Worm (Caenorhabditis elegans) whole organism, L3 larva: ENCODE results near the gene Y55F3BR.2.

Source experiments
- R02D3.7 ChIP-seq: fragments of 150-350 bp; optimal IDR thresholded peaks from 2 replicates; lab custom pipeline; 2014; ENCODE audit warnings: missing biosample characterization, missing genetic modification characterization
- ZK546.5 ChIP-seq: sonication (generic microtip); optimal IDR thresholded peaks from 2 replicates; lab custom pipeline; 2017; ENCODE audit warnings: missing biosample characterization, missing genetic modification characterization
- aly-2 ChIP-seq: fragments of 150-350 bp; optimal IDR thresholded peaks from 2 replicates; lab custom pipeline; 2014; ENCODE audit warnings: missing biosample characterization, missing genetic modification characterization
- ama-1 ChIP-seq: fragments of 150-350 bp; optimal IDR thresholded peaks from 2 replicates; lab custom pipeline; 2018
- ceh-16 ChIP-seq: sonication (generic microtip); optimal IDR thresholded peaks from 2 replicates; lab custom pipeline; 2017; ENCODE audit warnings: missing biosample characterization, missing genetic modification characterization
- ceh-28 ChIP-seq: fragments of 150-350 bp; optimal IDR thresholded peaks from 2 replicates; lab custom pipeline; 2014; ENCODE audit warnings: missing biosample characterization, missing genetic modification reagents, missing genetic modification characterization
- ceh-82 ChIP-seq: fragments of 150-350 bp; optimal IDR thresholded peaks from 2 replicates; lab custom pipeline; 2014; ENCODE audit warnings: missing biosample characterization, missing genetic modification characterization
- ceh-9 ChIP-seq: sonication (generic microtip); optimal IDR thresholded peaks from 2 replicates; lab custom pipeline; 2018; ENCODE audit warnings: missing biosample characterization, missing genetic modification characterization
- daf-12 ChIP-seq: fragments of 150-350 bp; optimal IDR thresholded peaks from 2 replicates; lab custom pipeline; 2014; ENCODE audit warnings: missing biosample characterization, missing genetic modification reagents, missing genetic modification characterization
- egl-27 ChIP-seq: sonication (generic microtip); optimal IDR thresholded peaks from 4 replicates; lab custom pipeline; 2017; ENCODE audit warnings: missing biosample characterization, missing genetic modification reagents, missing genetic modification characterization
- egl-5 ChIP-seq: fragments of 150-350 bp; optimal IDR thresholded peaks from 2 replicates; lab custom pipeline; 2017; ENCODE audit warnings: missing biosample characterization, missing genetic modification reagents, missing genetic modification characterization, inconsistent platforms
- elt-1 ChIP-seq: fragments of 150-350 bp; optimal IDR thresholded peaks from 2 replicates; lab custom pipeline; 2014; ENCODE audit warnings: missing biosample characterization, missing genetic modification characterization
- elt-2 ChIP-seq: sonication (generic microtip); optimal IDR thresholded peaks from 2 replicates; lab custom pipeline; 2016; ENCODE audit warnings: missing genetic modification reagents, mild to moderate bottlenecking, missing genetic modification characterization, missing compliant biosample characterization
- elt-3 ChIP-seq, 3 experiments: fragments of 150-350 bp in 1 of 3; sonication (generic microtip) in 2 of 3; optimal IDR thresholded peaks; 2 replicates in 2 of 3; 4 replicates in 1 of 3; lab custom pipeline; 2014 to 2017; ENCODE audit warnings: missing biosample characterization in 3 of 3, missing genetic modification characterization in 3 of 3
- eor-1 ChIP-seq, 2 experiments: fragments of 150-350 bp; optimal IDR thresholded peaks; 2 replicates each; lab custom pipeline; 2014 to 2018; ENCODE audit warnings: missing biosample characterization in 2 of 2, missing genetic modification characterization in 2 of 2
- fkh-10 ChIP-seq: sonication (generic microtip); optimal IDR thresholded peaks from 2 replicates; lab custom pipeline; 2017; ENCODE audit warnings: missing biosample characterization, missing genetic modification reagents, missing genetic modification characterization
- fkh-2 ChIP-seq: fragments of 150-350 bp; optimal IDR thresholded peaks from 2 replicates; lab custom pipeline; 2014; ENCODE audit warnings: missing biosample characterization, missing genetic modification reagents, missing genetic modification characterization
- fos-1 ChIP-seq: fragments of 150-350 bp; optimal IDR thresholded peaks from 2 replicates; lab custom pipeline; 2014; ENCODE audit warnings: missing biosample characterization, missing genetic modification characterization
- hmg-11 ChIP-seq: sonication (generic microtip); optimal IDR thresholded peaks from 2 replicates; lab custom pipeline; 2016; ENCODE audit warnings: missing genetic modification characterization, missing compliant biosample characterization
- jun-1 ChIP-seq: fragments of 150-350 bp; optimal IDR thresholded peaks from 2 replicates; lab custom pipeline; 2014; ENCODE audit warnings: missing biosample characterization, missing genetic modification reagents, missing genetic modification characterization
- lin-15B ChIP-seq: fragments of 150-350 bp; optimal IDR thresholded peaks from 2 replicates; lab custom pipeline; 2014; ENCODE audit warnings: missing biosample characterization, missing genetic modification characterization
- lin-39 ChIP-seq: fragments of 150-350 bp; optimal IDR thresholded peaks from 2 replicates; lab custom pipeline; 2018; ENCODE audit warnings: missing biosample characterization, missing genetic modification reagents, missing genetic modification characterization
- lsy-12 ChIP-seq: sonication (generic microtip); optimal IDR thresholded peaks from 2 replicates; lab custom pipeline; 2016; ENCODE audit warnings: mild to moderate bottlenecking, missing genetic modification characterization, missing compliant biosample characterization
- mdl-1 ChIP-seq: fragments of 150-350 bp; optimal IDR thresholded peaks from 2 replicates; lab custom pipeline; 2014; ENCODE audit warnings: missing biosample characterization, missing genetic modification characterization
- mml-1 ChIP-seq: fragments of 150-350 bp; sonication (generic microtip); optimal IDR thresholded peaks from 3 replicates; lab custom pipeline; 2014; ENCODE audit warnings: missing biosample characterization, missing genetic modification characterization
- nfya-1 ChIP-seq: sonication (generic microtip); optimal IDR thresholded peaks from 2 replicates; lab custom pipeline; 2017; ENCODE audit warnings: missing genetic modification characterization, mild to moderate bottlenecking, missing compliant biosample characterization, antibody characterized with exemption, moderate library complexity; ENCODE audit not compliant: insufficient read depth
- nhr-11 ChIP-seq: fragments of 150-350 bp; optimal IDR thresholded peaks from 2 replicates; lab custom pipeline; 2014; ENCODE audit warnings: missing biosample characterization, missing genetic modification characterization
- nhr-12 ChIP-seq: fragments of 150-350 bp; optimal IDR thresholded peaks from 2 replicates; lab custom pipeline; 2014; ENCODE audit warnings: missing biosample characterization, missing genetic modification characterization
- nhr-23 ChIP-seq: fragments of 150-350 bp; optimal IDR thresholded peaks from 2 replicates; lab custom pipeline; 2014; ENCODE audit warnings: missing biosample characterization, missing genetic modification reagents, missing genetic modification characterization
- nhr-237 ChIP-seq: fragments of 150-350 bp; optimal IDR thresholded peaks from 2 replicates; lab custom pipeline; 2014; ENCODE audit warnings: missing biosample characterization, missing genetic modification characterization
- nhr-25 ChIP-seq: sonication (generic microtip); optimal IDR thresholded peaks from 2 replicates; lab custom pipeline; 2017; ENCODE audit warnings: missing biosample characterization, missing genetic modification characterization
- nhr-28 ChIP-seq: fragments of 150-350 bp; optimal IDR thresholded peaks from 2 replicates; lab custom pipeline; 2014; ENCODE audit warnings: missing biosample characterization, missing genetic modification characterization
- nhr-43 ChIP-seq: sonication (generic microtip); optimal IDR thresholded peaks from 2 replicates; lab custom pipeline; 2016; ENCODE audit warnings: mild to moderate bottlenecking, missing genetic modification characterization, missing compliant biosample characterization; ENCODE audit not compliant: poor library complexity, severe bottlenecking
- nhr-67 ChIP-seq: fragments of 150-350 bp; optimal IDR thresholded peaks from 2 replicates; lab custom pipeline; 2014; ENCODE audit warnings: missing biosample characterization, missing genetic modification characterization
- nhr-76 ChIP-seq: fragments of 150-350 bp; sonication (generic microtip); optimal IDR thresholded peaks from 5 replicates; lab custom pipeline; 2014; ENCODE audit warnings: missing biosample characterization, missing genetic modification characterization
- nhr-77 ChIP-seq: fragments of 150-350 bp; optimal IDR thresholded peaks from 2 replicates; lab custom pipeline; 2014; ENCODE audit warnings: missing biosample characterization, missing genetic modification characterization
- pha-4 ChIP-seq: fragments of 150-350 bp; optimal IDR thresholded peaks from 2 replicates; lab custom pipeline; 2014; ENCODE audit warnings: missing biosample characterization, missing genetic modification reagents, missing genetic modification characterization
- pqm-1 ChIP-seq: fragments of 150-350 bp; optimal IDR thresholded peaks from 2 replicates; lab custom pipeline; 2017; ENCODE audit warnings: missing biosample characterization, missing genetic modification characterization, inconsistent platforms
- sea-2 ChIP-seq: fragments of 150-350 bp; sonication (generic microtip); optimal IDR thresholded peaks from 4 replicates; lab custom pipeline; 2014; ENCODE audit warnings: missing biosample characterization, missing genetic modification reagents, missing genetic modification characterization
- skn-1 ChIP-seq: fragments of 150-350 bp; optimal IDR thresholded peaks from 2 replicates; lab custom pipeline; 2014; ENCODE audit warnings: missing biosample characterization, missing genetic modification characterization
- snpc-4 ChIP-seq: fragments of 150-350 bp; optimal IDR thresholded peaks from 2 replicates; lab custom pipeline; 2014; ENCODE audit warnings: missing biosample characterization, missing genetic modification characterization
- tbx-2 ChIP-seq: sonication (generic microtip); optimal IDR thresholded peaks from 2 replicates; lab custom pipeline; 2016; ENCODE audit warnings: mild to moderate bottlenecking, missing genetic modification characterization, missing compliant biosample characterization
- unc-39 ChIP-seq: sonication (generic microtip); optimal IDR thresholded peaks from 4 replicates; lab custom pipeline; 2017; ENCODE audit warnings: missing biosample characterization, missing genetic modification characterization
- unc-62 ChIP-seq: fragments of 150-350 bp; sonication (generic microtip); optimal IDR thresholded peaks from 4 replicates; lab custom pipeline; 2014; ENCODE audit warnings: missing biosample characterization, missing genetic modification reagents, missing genetic modification characterization
- ztf-11 ChIP-seq: fragments of 150-350 bp; optimal IDR thresholded peaks from 2 replicates; lab custom pipeline; 2014; ENCODE audit warnings: missing biosample characterization, missing genetic modification characterization
- ztf-4 ChIP-seq: fragments of 150-350 bp; optimal IDR thresholded peaks from 2 replicates; lab custom pipeline; 2014; ENCODE audit warnings: missing biosample characterization, missing genetic modification characterization

The Y55F3BR.2 gene

DNA sequence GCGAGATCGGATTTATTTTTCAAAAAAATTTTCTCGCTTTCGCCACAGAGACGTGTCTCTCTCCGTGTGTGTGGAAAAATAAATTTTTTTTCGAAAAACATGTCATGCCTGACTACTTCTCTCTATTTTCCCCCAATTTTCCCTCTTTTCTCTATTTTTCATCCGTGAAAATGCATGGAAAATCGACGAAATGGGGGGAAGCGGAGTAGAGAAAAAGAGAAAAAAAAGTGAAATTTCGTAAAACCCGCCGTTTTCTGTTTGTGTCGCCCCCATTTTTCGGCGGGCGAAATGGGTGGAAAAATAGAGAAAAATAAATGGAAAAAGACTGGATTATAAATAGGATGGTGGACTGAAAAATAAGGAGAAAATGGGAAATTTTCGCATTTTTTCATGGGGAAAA, 25.2 kb upstream of the Y55F3BR.2 start:
- TF ChIP-seq nhr-11 (tag; lab: Kevin White, UChicago) (no peak), ceh-28 (tag; lab: Kevin White, UChicago) (no peak), elt-2 (tag; lab: Kevin White, UChicago) (no peak), eor-1 (tag; optimal IDR thresholded peaks at IDR 0.05; lab: Kevin White, UChicago) (no peak), nhr-67 (tag; lab: Kevin White, UChicago) (no peak), lsy-12 (tag; lab: Kevin White, UChicago) (no peak), hmg-11 (tag; lab: Kevin White, UChicago) (peak; percentile 79), mml-1 (tag; lab: Kevin White, UChicago) (no peak), lin-15B (tag; lab: Kevin White, UChicago) (peak; percentile 7), skn-1 (tag; lab: Kevin White, UChicago) (no peak), fkh-10 (GFP tag; lab: Kevin White, UChicago) (no peak), pha-4 (no peak), nfya-1 (tag; lab: Kevin White, UChicago) (peak; percentile 12), nhr-237 (tag; lab: Kevin White, UChicago) (no peak), nhr-23 (peak; percentile 22), ceh-16 (tag; lab: Kevin White, UChicago) (no peak)

DNA sequence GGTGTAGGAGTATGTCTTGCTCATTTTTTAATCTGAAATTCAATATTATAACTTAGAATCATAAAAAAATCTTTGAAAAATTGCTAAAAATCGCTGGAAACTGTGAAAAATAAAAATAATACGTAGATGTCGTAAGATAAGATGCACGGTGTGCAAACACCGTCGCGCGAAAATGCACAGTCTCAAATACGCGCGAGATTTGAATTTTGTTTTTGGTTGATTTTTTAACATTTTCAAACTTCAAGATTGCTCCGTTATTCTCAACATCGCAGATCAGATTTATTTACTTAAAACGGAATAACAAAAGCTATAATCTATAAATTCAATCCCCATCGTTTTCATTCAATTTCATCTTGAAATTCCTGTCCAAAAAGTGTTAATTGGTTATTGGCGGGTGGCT, 16.6 kb upstream of the Y55F3BR.2 start, which contains the start of gene Y55F3BR.6:
Y55F3BR.6 (minus strand) TSS at position 32 of the 400 bp plus-strand sequence.
- TF ChIP-seq ama-1 (lab: Kevin White, UChicago) (no peak), snpc-4 (no peak), jun-1 (no peak), elt-2 (tag; lab: Kevin White, UChicago) (no peak), tbx-2 (tag; lab: Kevin White, UChicago) (no peak), egl-5 (tag; lab: Kevin White, UChicago) (no peak), ztf-11 (tag; lab: Kevin White, UChicago) (no peak), ceh-28 (tag; lab: Kevin White, UChicago) (no peak), ceh-82 (no peak), nhr-25 (tag; lab: Kevin White, UChicago) (no peak), R02D3.7 (tag; lab: Kevin White, UChicago) (no peak), lin-39 (tag; lab: Kevin White, UChicago) (no peak), elt-1 (tag; lab: Kevin White, UChicago) (no peak), sea-2 (GFP tag; lab: Kevin White, UChicago) (no peak), ztf-4 (no peak), daf-12 (no peak), nhr-12 (tag; lab: Kevin White, UChicago) (no peak), egl-27 (tag; lab: Kevin White, UChicago) (no peak)

DNA sequence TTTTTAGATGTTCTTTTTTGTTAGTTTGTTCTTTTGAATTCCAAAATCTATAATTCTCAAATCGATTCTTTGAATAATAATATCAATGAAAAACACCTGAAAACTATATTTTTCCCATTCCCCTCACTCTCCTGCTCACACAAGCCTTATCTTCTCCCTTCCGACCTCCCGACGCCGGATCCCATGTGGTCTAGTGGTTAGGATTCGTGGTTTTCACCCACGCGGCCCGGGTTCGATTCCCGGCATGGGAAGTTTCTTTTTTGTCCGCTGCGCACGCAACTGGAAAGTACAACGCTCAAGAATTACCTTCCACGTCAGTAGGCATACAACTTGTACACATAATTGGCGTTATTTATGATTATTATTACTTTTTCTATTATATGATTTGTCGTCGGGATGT, 16.1 kb upstream of the Y55F3BR.2 start:
- TF ChIP-seq nhr-237 (tag; lab: Kevin White, UChicago) (no peak), ama-1 (lab: Kevin White, UChicago) (no peak), pqm-1 (tag; lab: Kevin White, UChicago) (no peak), elt-3 (tag; optimal IDR thresholded peaks at IDR 0.05; lab: Kevin White, UChicago) (no peak), nhr-77 (tag; lab: Kevin White, UChicago) (no peak), tbx-2 (tag; lab: Kevin White, UChicago) (no peak), nhr-43 (tag; lab: Kevin White, UChicago) (no peak), daf-12 (no peak), pha-4 (peak; percentile 40), nfya-1 (tag; lab: Kevin White, UChicago) (peak; percentile 47), aly-2 (tag; lab: Kevin White, UChicago) (no peak), hmg-11 (tag; lab: Kevin White, UChicago) (peak; percentile 66), unc-62 (GFP tag; lab: Kevin White, UChicago) (no peak), nhr-12 (tag; lab: Kevin White, UChicago) (no peak), nhr-11 (tag; lab: Kevin White, UChicago) (no peak), jun-1 (no peak), elt-2 (tag; lab: Kevin White, UChicago) (no peak), ZK546.5 (tag; lab: Kevin White, UChicago) (no peak), nhr-67 (tag; lab: Kevin White, UChicago) (no peak), ceh-28 (tag; lab: Kevin White, UChicago) (no peak), lin-15B (tag; lab: Kevin White, UChicago) (peak; percentile 19), lin-39 (tag; lab: Kevin White, UChicago) (peak; percentile 13), skn-1 (tag; lab: Kevin White, UChicago) (no peak), nhr-28 (tag; lab: Kevin White, UChicago) (no peak), nhr-25 (tag; lab: Kevin White, UChicago) (no peak), snpc-4 (peak; percentile 14), egl-5 (tag; lab: Kevin White, UChicago) (no peak), fos-1 (tag; lab: Kevin White, UChicago) (no peak), mml-1 (tag; lab: Kevin White, UChicago) (no peak), fkh-2 (tag; lab: Kevin White, UChicago) (no peak), ceh-16 (tag; lab: Kevin White, UChicago) (no peak), ceh-82 (no peak), nhr-76 (tag; lab: Kevin White, UChicago) (no peak), ceh-9 (tag; lab: Kevin White, UChicago) (no peak), unc-39 (no peak), ztf-11 (tag; lab: Kevin White, UChicago) (no peak), mdl-1 (tag; lab: Kevin White, UChicago) (no peak), lsy-12 (tag; lab: Kevin White, UChicago) (no peak), elt-1 (tag; lab: Kevin White, UChicago) (no peak), ztf-4 (no peak)
